Worm (Caenorhabditis elegans) whole organism, young adult: ENCODE data around the gene K04C1.3.

ENCODE experiments used
- ama-1 ChIP-seq, 3 experiments: fragments of 150-350 bp in 1 of 3; sonication (generic microtip) in 2 of 3; optimal IDR thresholded peaks; 2 replicates each; lab custom pipeline; 2014 to 2018; ENCODE audit warnings: missing biosample characterization in 2 of 3, missing genetic modification characterization in 2 of 3, missing genetic modification reagents in 2 of 3
- ccch-3 ChIP-seq: fragments of 200-800 bp; sonication (Bioruptor generic); optimal IDR thresholded peaks from 2 replicates; lab custom pipeline; 2018; ENCODE audit warnings: mild to moderate bottlenecking, missing genetic modification characterization, missing compliant biosample characterization
- dpl-1 ChIP-seq: fragments of 150-350 bp; optimal IDR thresholded peaks from 2 replicates; lab custom pipeline; 2014; ENCODE audit warnings: missing biosample characterization, missing genetic modification reagents, missing genetic modification characterization
- nhr-90 ChIP-seq: sonication (generic microtip); optimal IDR thresholded peaks from 2 replicates; lab custom pipeline; 2016; ENCODE audit warnings: missing genotype, mild to moderate bottlenecking, missing genetic modification characterization, missing compliant biosample characterization
- pha-4 ChIP-seq: fragments of 150-350 bp; sonication (generic microtip); optimal IDR thresholded peaks from 2 replicates; lab custom pipeline; 2014; ENCODE audit warnings: missing biosample characterization, missing genetic modification reagents, missing genetic modification characterization
- unc-130 ChIP-seq: sonication (generic microtip); optimal IDR thresholded peaks from 2 replicates; lab custom pipeline; 2016; ENCODE audit warnings: missing genetic modification reagents, missing genetic modification characterization, missing compliant biosample characterization
- zim-3 ChIP-seq: sonication (generic microtip); optimal IDR thresholded peaks from 2 replicates; lab custom pipeline; 2017; ENCODE audit warnings: mild to moderate bottlenecking, missing genetic modification characterization, moderate library complexity, missing compliant biosample characterization

DNA sequence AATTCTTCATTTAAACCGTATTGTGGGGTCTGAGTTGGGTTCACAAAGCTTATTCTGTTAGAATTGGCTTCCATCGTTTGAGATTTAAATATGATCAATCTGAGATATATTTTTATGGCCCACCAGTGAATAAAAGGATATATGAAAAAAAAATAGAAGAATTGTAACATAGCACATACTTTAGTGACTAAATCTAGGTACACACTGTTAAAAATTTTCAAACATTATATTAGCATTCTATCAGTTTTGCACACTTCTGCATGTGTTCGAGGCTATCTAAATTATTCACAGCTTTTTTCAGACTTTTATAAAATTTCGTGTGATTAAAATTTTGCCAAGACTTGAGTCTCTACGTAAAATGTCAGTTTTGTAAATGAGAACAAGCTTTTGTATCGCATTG, 38.3 kb upstream of the K04C1.3 start, which contains the start of gene E02H4.2:
- TF ChIP-seq zim-3 (tag; lab: Kevin White, UChicago) (no peak), unc-130 (GFP tag; lab: Kevin White, UChicago) (no peak), nhr-90 (tag; lab: Kevin White, UChicago) (no peak), ccch-3 (GFP tag; lab: Kevin White, UChicago) (no peak), pha-4 (tag; lab: Kevin White, UChicago) (no peak), ama-1 (optimal IDR thresholded peaks at IDR 0.05; lab: Kevin White, UChicago) (no peak), ama-1 (GFP tag; optimal IDR thresholded peaks at IDR 0.05; lab: Kevin White, UChicago) (no peak), dpl-1 (GFP tag; lab: Kevin White, UChicago) (no peak)
